Fruit fly (Drosophila melanogaster) ovary, adult (tissue): ENCODE results near the gene CG34247.

ENCODE experiments used
- CG17801 ChIP-seq: fragments of 200-800 bp; optimal IDR thresholded peaks from 2 replicates; lab custom pipeline; 2019; ENCODE audit warnings: missing biosample characterization, mild to moderate bottlenecking, missing genetic modification characterization, moderate library complexity; ENCODE audit not compliant: partially characterized antibody

CG34247 gene

DNA sequence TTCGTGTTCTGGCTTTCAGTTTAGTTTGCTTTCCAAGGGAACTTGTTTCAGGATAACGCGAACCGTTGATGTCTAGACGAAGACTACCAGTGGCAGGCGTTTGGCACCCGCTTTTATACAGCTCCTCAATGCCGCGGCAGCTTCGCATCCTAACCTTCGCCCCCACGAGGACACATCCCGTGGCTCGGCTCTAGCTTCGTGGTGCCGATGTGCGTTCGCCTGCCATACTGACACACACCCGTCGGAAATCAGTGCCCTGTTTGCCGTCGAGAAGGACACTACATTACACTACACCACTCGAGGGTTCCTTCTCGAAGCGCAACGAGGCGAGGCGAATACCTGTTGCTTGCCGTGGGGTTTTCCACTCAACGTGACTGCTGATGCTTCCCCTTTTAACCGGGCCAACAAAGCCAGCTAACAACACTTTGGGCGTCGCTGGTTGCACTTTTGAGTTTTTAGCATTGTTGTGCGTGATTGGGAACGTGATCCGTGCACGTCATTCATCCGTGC, 4.2 kb downstream of the CG34247 start, which contains the start of gene CG13054:
CG13054 (minus strand) TSS at position 74 of the 510 bp plus-strand sequence.
- no peak for TF ChIP-seq CG17801 (GFP tag; lab: Kevin White, UChicago)

DNA sequence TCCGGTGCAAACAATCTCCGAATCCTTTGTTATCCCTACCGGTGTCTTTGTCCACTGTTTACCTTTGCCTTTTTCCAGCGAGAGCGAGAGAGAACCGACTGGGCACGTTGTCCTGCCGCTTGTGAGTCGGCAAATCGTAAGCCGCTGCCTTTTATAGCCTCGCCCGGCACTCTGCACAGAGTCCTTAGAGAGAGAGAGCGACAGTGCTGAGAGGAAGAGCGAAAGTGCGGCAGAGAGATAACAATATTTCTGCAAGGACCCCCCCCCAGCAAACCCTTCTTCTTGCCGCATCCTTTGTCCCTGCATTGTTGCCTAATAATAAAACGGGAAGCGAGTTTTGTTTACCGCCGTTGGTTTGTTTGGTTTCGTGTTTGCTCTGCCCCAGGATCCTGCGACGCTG, 9.2 kb downstream of the CG34247 start, which contains the start of gene CG13055:
CG13055 (minus strand) TSS at position 101 of the 400 bp plus-strand sequence.
- no peak for TF ChIP-seq CG17801 (GFP tag; lab: Kevin White, UChicago)

DNA sequence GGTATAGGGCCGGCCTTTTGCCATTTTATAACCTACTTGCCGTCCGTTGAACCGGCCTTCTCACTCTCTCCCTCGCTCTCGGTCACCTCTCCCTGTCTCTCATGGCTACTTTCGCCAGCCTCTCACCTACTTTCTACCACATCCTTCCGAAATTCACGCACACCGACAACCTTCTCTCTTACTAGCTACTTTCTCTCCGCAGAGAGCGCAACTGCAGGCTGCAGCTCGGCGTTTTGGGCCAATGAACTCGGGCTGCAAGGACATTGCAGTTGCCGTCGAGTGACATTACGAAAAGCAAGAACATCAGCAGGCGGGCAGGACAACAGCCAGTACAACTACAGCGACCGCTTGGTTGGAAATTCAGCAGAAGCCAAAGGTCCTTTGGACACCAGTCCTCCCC, 20.1 kb downstream of the CG34247 start:
- TF ChIP-seq CG17801 (GFP tag; lab: Kevin White, UChicago): no peak

DNA sequence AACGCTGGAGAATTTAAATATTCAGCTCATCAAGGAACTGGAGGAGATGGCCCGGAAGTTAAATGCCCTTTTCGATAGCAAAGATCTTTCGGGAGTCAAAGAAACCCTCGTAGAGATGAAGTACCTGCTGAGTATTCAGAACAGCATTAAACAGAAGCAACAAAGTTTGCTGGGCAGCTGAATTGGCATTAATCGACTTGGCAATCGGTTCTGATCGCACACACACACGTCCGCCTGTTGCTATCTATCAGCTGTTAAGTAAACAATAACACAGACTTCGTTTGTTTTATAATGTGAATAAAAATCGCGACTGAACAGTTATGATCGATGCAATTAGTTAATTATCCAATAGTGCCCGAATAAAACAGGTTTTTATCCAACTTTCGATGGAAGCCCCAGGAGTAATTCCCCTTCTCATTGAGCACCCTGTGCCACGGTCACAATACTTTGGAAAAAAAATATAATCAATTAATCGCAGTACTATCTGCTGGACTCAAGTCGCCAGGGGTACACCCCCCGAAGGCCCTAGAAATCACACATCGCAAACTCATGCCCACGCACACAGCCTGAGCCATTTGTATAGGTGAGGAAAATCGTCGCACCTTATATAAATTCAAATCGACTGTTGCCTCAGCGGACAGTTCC, 27.4 kb downstream of the CG34247 start:
- no peak for TF ChIP-seq CG17801 (GFP tag; lab: Kevin White, UChicago)

DNA sequence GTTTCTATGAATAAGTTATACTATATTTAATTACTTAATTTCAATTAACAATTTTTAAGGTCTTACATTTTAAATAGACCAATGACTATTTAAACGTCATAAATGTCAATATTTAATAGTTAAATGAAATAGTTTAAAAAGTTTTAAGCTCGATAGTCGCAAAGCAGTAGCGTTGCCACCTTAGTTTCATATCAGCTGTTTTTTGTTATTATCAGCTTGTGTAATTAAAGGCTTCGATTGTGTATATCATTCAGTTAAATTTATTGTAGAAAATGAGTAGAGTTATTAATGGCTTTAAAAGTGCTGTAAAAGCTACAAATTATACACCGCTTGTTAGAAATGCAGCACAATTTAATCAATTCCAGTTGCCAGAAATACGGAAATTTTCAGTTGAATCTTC, 28.5 kb downstream of the CG34247 start, which contains the start of gene Hsc20:
Hsc20 (plus strand) TSS at position 204 of the 400 bp plus-strand sequence.
- peak; percentile 11 for TF ChIP-seq CG17801 (GFP tag; lab: Kevin White, UChicago)

DNA sequence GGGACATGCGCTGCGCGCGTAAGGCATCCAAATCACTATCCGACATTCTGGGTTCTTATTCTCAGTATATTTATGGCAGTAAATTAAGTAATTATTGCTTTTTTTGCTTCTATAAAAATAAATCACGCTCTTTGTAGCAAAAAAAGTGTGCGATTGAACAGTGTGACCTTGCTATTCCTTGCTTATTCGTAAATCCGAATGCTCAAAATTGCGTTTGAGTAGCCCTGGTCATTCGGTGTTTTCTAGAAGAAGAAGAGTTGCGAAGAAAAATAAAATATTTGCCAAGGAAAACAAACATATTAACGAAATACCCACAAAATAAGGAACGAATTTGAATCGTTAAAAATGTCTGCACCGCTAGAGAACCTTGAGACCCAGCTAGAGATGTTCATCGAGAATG, 29.5 kb downstream of the CG34247 start, which contains the start of the genes PDCD-5 and MED10:
PDCD-5 (minus strand) TSS at position 182 of the 400 bp plus-strand sequence.
MED10 (plus strand) TSS at position 228 of the 400 bp plus-strand sequence.
- TF ChIP-seq CG17801 (GFP tag; lab: Kevin White, UChicago): peak; percentile 60

DNA sequence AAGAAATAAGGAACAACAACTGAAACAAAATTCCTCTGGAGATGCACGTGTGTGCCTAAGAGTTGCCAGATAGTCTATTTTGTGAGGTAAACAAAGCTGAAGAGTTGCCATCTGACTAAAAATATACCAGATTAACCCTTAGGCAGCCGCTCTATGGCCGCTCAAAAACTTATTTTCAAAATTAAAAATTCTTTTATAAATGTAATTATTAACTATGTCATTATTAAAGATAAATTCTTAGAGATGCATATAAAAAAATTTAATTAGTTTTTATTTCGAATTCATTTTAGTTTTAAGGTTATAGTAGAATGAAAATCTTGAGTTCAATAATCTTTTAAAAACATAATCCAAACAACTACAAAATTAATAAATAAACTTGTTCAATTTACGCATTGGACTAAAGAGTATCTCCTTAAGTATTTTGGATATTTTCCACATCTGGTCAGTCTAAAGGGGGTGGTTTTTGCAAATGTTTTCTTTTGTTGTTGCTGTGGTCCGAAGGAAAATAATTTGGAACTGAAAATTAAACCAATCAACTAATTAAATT, 32.7 kb downstream of the CG34247 start, which contains the start of gene Tmx3:
Tmx3 (plus strand) TSS at position 442 of the 547 bp plus-strand sequence.
- peak; percentile 71 for TF ChIP-seq CG17801 (GFP tag; lab: Kevin White, UChicago)

DNA sequence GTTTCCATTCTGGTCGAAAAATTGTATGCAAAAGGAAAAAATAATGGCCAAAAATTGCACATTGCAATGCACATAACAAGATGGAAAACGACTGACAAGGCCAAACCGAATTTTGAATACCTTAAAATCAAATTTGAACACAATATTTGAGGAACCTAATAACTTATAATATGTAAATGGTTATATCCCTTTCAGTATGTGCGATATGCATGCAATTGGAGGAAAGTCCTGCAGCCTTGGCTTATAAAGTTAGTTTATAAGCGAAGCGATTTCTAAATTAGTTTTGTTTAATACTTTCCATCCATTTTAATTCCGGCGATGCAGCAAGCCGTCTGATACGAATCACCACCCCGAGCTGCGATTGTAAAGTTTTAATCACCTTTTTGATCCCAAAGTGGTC, 36.2 kb downstream of the CG34247 start:
- no peak for TF ChIP-seq CG17801 (GFP tag; lab: Kevin White, UChicago)

DNA sequence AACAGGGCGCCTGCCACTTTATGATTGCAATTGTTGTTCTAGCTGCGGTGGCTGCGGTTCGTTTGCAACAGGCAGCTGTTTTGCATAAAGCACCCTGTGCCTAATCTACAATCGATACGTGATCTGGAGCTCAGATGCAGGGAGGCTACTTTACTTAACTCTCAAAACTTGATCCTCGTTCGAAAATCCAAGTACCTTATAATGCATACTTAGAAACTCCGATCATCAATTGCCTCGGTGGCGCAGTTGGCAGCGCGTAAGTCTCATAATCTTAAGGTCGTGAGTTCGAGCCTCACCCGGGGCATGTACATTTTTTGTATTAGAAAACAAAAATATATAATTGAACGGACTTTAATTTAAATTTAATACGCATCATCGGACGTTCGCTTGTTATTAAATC, 39.6 kb downstream of the CG34247 start:
- no peak for TF ChIP-seq CG17801 (GFP tag; lab: Kevin White, UChicago)

DNA sequence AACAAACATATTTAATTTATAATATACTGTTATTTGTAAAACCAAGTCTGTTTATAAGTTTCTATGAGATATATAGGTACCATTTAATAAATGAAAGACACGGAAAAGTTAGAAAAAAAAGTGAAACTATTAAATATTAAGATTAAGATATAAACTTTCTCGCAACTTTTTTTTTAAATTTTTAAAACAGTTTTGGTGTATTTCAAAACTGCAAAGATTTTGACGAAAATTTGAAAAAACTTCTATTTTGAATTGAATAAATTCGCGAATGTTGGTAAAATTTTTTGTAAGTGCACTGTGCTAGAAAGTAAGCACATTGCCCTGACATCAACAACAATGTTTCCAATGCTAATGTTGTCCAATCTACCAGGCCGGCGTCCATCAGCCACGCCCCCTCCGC, 40.1 kb downstream of the CG34247 start:
- TF ChIP-seq CG17801 (GFP tag; lab: Kevin White, UChicago): no peak

DNA sequence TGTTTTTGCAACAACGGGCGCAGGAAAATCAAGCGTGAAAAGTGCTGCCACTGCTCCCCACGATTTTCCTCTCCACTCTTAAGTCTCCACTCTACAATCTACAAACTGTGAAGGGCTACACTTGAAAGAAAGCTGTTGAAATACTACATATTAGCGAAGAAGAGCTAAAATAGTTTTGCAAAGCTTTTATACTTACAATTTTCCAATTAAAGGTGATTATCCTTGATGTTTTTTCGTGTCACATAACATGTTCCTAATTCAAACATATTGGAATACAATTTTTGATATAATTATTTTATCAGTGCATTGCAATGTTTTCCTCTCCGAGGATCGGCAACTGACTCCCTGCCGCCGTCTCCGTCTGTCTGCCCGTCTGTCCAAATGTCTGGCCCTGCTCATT, 43.5 kb downstream of the CG34247 start:
- no peak for TF ChIP-seq CG17801 (GFP tag; lab: Kevin White, UChicago)

DNA sequence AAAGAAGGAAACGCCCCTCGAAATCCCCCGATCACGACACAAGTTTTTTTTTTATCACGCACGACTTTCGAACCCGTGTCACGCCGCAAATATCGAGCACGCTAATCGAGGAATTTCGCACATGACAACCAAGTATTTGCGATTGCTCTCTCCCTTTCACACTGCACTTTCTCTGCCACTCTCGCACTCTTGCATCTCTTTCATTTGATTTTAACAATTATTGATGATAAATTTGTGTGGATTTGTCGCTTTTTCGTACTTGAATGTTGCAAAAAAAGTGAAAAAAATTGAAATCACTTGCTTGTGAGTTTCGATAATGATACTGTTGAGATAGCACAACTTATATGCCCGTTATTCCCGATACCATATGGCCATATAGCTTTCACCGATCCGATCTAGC, 44.2 kb downstream of the CG34247 start, which contains the start of gene CG13073:
CG13073 (minus strand) TSS at position 101 of the 400 bp plus-strand sequence.
- no peak for TF ChIP-seq CG17801 (GFP tag; lab: Kevin White, UChicago)

DNA sequence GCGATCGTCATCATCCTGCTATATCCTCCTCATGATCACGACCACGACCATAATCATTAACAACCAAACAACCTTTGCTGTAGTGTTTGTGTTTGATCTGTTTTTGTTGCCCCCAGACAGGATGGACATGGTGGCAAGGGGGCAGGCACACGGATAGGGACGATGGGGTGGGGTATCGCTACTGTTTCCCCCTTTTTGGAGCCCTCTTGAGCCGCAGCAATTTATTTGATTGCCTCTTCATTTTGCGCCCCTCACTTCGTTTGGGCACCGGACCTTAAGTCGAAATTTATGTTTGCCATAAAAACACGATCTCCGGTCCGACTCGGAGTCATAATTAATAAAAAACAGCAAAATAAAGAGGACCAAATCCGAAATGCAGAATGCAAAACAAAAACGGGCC, 45.6 kb downstream of the CG34247 start:
- no peak for TF ChIP-seq CG17801 (GFP tag; lab: Kevin White, UChicago)

DNA sequence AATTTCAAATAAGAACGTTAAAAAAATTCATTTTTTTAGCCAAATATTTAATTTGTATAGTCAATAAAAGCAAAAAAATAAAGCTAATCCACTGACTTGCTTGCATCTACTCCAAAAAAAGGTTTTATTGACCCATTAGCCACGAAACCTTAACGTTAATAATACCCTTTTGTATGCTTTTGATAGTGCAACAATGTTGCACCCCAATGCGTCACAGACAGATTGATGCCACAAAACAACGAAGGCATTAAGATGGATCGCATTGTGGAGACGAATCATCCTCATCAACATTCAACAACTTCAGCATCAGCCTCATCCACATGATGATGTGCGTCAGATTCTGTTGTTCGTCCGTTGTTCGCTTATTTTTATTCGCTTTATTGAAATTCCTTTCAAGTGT, 46.0 kb downstream of the CG34247 start:
- no peak for TF ChIP-seq CG17801 (GFP tag; lab: Kevin White, UChicago)

DNA sequence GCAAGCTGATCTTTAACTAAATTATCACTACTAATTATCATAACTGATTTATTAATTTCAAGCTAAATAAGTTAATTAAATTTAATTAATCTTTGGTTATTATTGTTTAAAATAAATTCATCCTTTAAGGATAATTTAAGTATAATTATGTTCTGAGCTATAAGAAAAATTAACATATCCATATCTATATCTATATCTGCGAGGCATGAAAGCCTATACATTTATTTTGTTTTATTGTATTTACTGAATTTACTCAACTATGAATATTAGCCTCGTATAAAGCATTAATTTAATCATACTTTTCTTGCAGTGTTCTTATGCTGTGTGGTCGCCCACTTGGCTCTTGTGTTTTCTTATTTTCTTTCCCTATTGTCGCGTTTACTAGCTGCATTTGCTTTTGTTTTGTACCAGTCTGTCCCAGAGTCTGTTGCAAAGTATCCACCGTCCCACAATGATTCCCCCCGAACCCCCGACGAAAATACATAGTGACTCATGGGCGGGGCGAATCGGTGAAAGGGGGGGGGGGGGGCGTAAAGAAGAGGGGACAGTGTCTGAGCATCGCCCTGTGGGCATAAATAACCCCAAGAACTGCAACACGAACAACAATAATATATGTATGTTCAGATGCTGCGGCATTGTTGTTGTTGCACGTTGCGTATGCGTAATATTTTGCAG, 46.7 kb downstream of the CG34247 start:
- no peak for TF ChIP-seq CG17801 (GFP tag; lab: Kevin White, UChicago)
